Worm (Caenorhabditis elegans): ENCODE measurements around the gene clec-136.

ce11 chrII:4655834-4656233 lies 39.5 kb upstream of the clec-136 start, which contains the start of gene fut-6:
- TF ChIP-seq nhr-237 (tag; optimal IDR thresholded peaks at IDR 0.05) = no peak
- TF ChIP-seq unc-62 (GFP tag; optimal IDR thresholded peaks at IDR 0.05) = no peak
- TF ChIP-seq elt-1 (tag; optimal IDR thresholded peaks at IDR 0.05; ENCODE audit: borderline replicate concordance, insufficient read depth) = no peak
- TF ChIP-seq pha-4 (tag; optimal IDR thresholded peaks at IDR 0.05) = no peak
- TF ChIP-seq nhr-28 (tag; optimal IDR thresholded peaks at IDR 0.05) = no peak
- no peak for TF ChIP-seq ces-1 (GFP tag; optimal IDR thresholded peaks at IDR 0.05)

Data from whole organism, mixed stage, embryonic.